Worm (Caenorhabditis elegans) whole organism, young adult: ENCODE data around the gene cpin-1.

Source experiments
- ceh-91 ChIP-seq: fragments of 200-800 bp; sonication (Bioruptor generic); IDR thresholded peaks from 2 replicates; pipeline ENCODE4 v1.3.6; 2022; ENCODE audit warnings: missing genetic modification reagents, missing genetic modification characterization, missing compliant biosample characterization
- lag-1 ChIP-seq: fragments of 200-800 bp; sonication (Bioruptor generic); IDR thresholded peaks from 2 replicates; pipeline ENCODE4 v1.3.6; 2022; ENCODE audit warnings: missing genetic modification reagents, missing genetic modification characterization, missing compliant biosample characterization
- nhr-80 ChIP-seq: sonication (generic microtip); optimal IDR thresholded peaks from 2 replicates; lab custom pipeline; 2016; ENCODE audit warnings: missing genetic modification characterization, missing compliant biosample characterization
- repo-1 ChIP-seq: sonication (generic microtip); optimal IDR thresholded peaks from 2 replicates; lab custom pipeline; 2017; ENCODE audit warnings: mild to moderate bottlenecking, missing genetic modification characterization, missing compliant biosample characterization
- unc-62 ChIP-seq: fragments of 150-350 bp; optimal IDR thresholded peaks from 2 replicates; lab custom pipeline; 2014; ENCODE audit warnings: missing biosample characterization, missing genetic modification reagents, missing genetic modification characterization
- ztf-3 ChIP-seq: fragments of 200-800 bp; sonication (Bioruptor generic); optimal IDR thresholded peaks from 2 replicates; lab custom pipeline; 2018; ENCODE audit warnings: mild to moderate bottlenecking, missing genetic modification characterization, missing compliant biosample characterization

DNA sequence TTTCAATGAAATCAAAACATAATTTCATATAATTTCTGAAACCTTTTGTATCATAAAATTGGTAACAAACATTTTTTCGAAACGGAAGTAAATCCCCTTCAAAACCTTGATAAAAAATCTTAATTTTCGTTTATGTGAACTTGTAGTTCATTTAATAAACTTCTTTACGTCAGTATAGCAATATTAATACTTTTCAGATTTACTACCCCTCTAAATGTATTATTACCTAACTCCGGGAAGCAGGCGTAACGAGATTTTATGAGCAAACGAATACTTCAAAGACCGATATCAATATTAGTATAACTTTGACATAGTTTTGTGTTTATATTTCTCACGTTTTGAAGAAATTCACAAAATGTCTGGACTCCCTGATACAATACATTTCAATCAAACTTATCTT is 37.8 kb downstream of the cpin-1 start, which contains the start of gene sru-1:
- no peak for TF ChIP-seq ceh-91 (GFP tag; lab: Robert Waterston, UW)
- no peak for TF ChIP-seq unc-62 (GFP tag; lab: Kevin White, UChicago)
- TF ChIP-seq lag-1 (GFP tag; lab: Robert Waterston, UW) = no peak
- TF ChIP-seq nhr-80 (tag; lab: Kevin White, UChicago) = no peak
- TF ChIP-seq ztf-3 (GFP tag; lab: Kevin White, UChicago) = no peak
- no peak for TF ChIP-seq repo-1 (tag; lab: Kevin White, UChicago)
